Worm (Caenorhabditis elegans) whole organism, L1 larva: ENCODE results near the gene C27D9.2.

Experiments used
- C04F5.9 ChIP-seq: sonication (generic microtip); optimal IDR thresholded peaks from 2 replicates; lab custom pipeline; 2016; ENCODE audit warnings: missing genetic modification characterization, missing compliant biosample characterization
- C16A3.4 ChIP-seq: fragments of 150-350 bp; optimal IDR thresholded peaks from 2 replicates; lab custom pipeline; 2014; ENCODE audit warnings: missing biosample characterization, missing genetic modification characterization
- F16B12.6 ChIP-seq: fragments of 150-350 bp; optimal IDR thresholded peaks from 2 replicates; lab custom pipeline; 2014; ENCODE audit warnings: missing biosample characterization, missing genetic modification characterization
- aha-1 ChIP-seq: fragments of 150-350 bp; optimal IDR thresholded peaks from 2 replicates; lab custom pipeline; 2014; ENCODE audit warnings: missing biosample characterization, missing genetic modification characterization
- alr-1 ChIP-seq: fragments of 200-800 bp; sonication (Bioruptor generic); optimal IDR thresholded peaks from 2 replicates; lab custom pipeline; 2018; ENCODE audit warnings: borderline replicate concordance, mild to moderate bottlenecking, missing genetic modification characterization, missing compliant biosample characterization
- ama-1 ChIP-seq: fragments of 150-350 bp; optimal IDR thresholded peaks from 2 replicates; lab custom pipeline; 2014
- blmp-1 ChIP-seq: fragments of 150-350 bp; optimal IDR thresholded peaks from 2 replicates; lab custom pipeline; 2014; ENCODE audit warnings: missing biosample characterization, missing genetic modification characterization
- ceh-63 ChIP-seq: fragments of 200-800 bp; sonication (Bioruptor generic); optimal IDR thresholded peaks from 2 replicates; lab custom pipeline; 2018; ENCODE audit warnings: mild to moderate bottlenecking, missing genetic modification characterization, missing compliant biosample characterization
- ceh-8 ChIP-seq: fragments of 200-800 bp; sonication (Bioruptor generic); optimal IDR thresholded peaks from 2 replicates; lab custom pipeline; 2018; ENCODE audit warnings: mild to moderate bottlenecking, missing genetic modification characterization, moderate library complexity, missing compliant biosample characterization
- ceh-82 ChIP-seq, 3 experiments: fragments of 150-350 bp in 1 of 3; sonication (generic microtip) in 2 of 3; optimal IDR thresholded peaks; 2 replicates each; lab custom pipeline; 2014 to 2017; ENCODE audit warnings: missing biosample characterization in 3 of 3, missing genetic modification characterization in 3 of 3
- ceh-90 ChIP-seq: sonication (generic microtip); optimal IDR thresholded peaks from 2 replicates; lab custom pipeline; 2016; ENCODE audit warnings: missing genetic modification characterization, missing compliant biosample characterization
- dpl-1 ChIP-seq, 3 experiments: fragments of 150-350 bp in 2 of 3; sonication (generic microtip) in 1 of 3; optimal IDR thresholded peaks; 2 replicates each; lab custom pipeline; 2014 to 2017; ENCODE audit warnings: missing biosample characterization in 3 of 3, missing genetic modification characterization in 3 of 3, missing genetic modification reagents in 3 of 3
- dsc-1 ChIP-seq: sonication (generic microtip); optimal IDR thresholded peaks from 2 replicates; lab custom pipeline; 2016; ENCODE audit warnings: mild to moderate bottlenecking, missing genetic modification characterization, missing compliant biosample characterization
- efl-1 ChIP-seq, 4 experiments: fragments of 150-350 bp; optimal IDR thresholded peaks in 3 of 4; peaks in 1 of 4; 1 replicate in 1 of 4; 2 replicates in 3 of 4; lab custom pipeline; 2014; ENCODE audit warnings: missing biosample characterization in 2 of 4, missing genetic modification characterization in 2 of 4, missing genetic modification reagents in 2 of 4
- egl-13 ChIP-seq: sonication (generic microtip); optimal IDR thresholded peaks from 2 replicates; lab custom pipeline; 2016; ENCODE audit warnings: missing genotype, missing genetic modification reagents, missing genetic modification characterization, missing compliant biosample characterization
- egl-27 ChIP-seq, 2 experiments: fragments of 150-350 bp in 1 of 2; sonication (generic microtip); optimal IDR thresholded peaks; 3 replicates each; lab custom pipeline; 2017 to 2018; ENCODE audit warnings: missing biosample characterization in 2 of 2, missing genetic modification characterization in 2 of 2, missing genetic modification reagents in 2 of 2
- ets-5 ChIP-seq: fragments of 200-800 bp; sonication (Bioruptor generic); IDR thresholded peaks from 2 replicates; pipeline ENCODE4 v1.3.6; 2022; ENCODE audit warnings: missing genetic modification characterization, missing compliant biosample characterization
- fkh-8 ChIP-seq: sonication (generic microtip); optimal IDR thresholded peaks from 2 replicates; lab custom pipeline; 2016; ENCODE audit warnings: mild to moderate bottlenecking, missing genetic modification characterization, missing compliant biosample characterization
- fos-1 ChIP-seq: fragments of 150-350 bp; optimal IDR thresholded peaks from 2 replicates; lab custom pipeline; 2014; ENCODE audit warnings: missing biosample characterization, missing genetic modification characterization
- grh-1 ChIP-seq: fragments of 200-800 bp; sonication (Bioruptor generic); IDR thresholded peaks from 2 replicates; pipeline ENCODE4 v1.3.6; 2022; ENCODE audit warnings: missing genetic modification reagents, missing genetic modification characterization, missing compliant biosample characterization
- hlh-17 ChIP-seq: fragments of 200-800 bp; sonication (Bioruptor generic); optimal IDR thresholded peaks from 2 replicates; lab custom pipeline; 2018; ENCODE audit warnings: missing genetic modification characterization, mild to moderate bottlenecking, missing compliant biosample characterization, moderate library complexity, borderline replicate concordance
- isw-1 ChIP-seq: fragments of 200-800 bp; sonication (Bioruptor generic); IDR thresholded peaks from 2 replicates; pipeline ENCODE4 v1.3.6; 2022; ENCODE audit warnings: missing genetic modification characterization, missing compliant biosample characterization
- lin-14 ChIP-seq: fragments of 200-800 bp; sonication (Bioruptor generic); optimal IDR thresholded peaks from 2 replicates; lab custom pipeline; 2018; ENCODE audit warnings: mild to moderate bottlenecking, missing genetic modification characterization, moderate library complexity, missing compliant biosample characterization
- lin-15B ChIP-seq: fragments of 150-350 bp; sonication (generic microtip); optimal IDR thresholded peaks from 3 replicates; lab custom pipeline; 2014; ENCODE audit warnings: missing biosample characterization, missing genetic modification characterization
- lin-35 ChIP-seq, 2 experiments: fragments of 150-350 bp; optimal IDR thresholded peaks; 2 replicates each; lab custom pipeline; 2014; ENCODE audit warnings: missing biosample characterization in 2 of 2, missing genetic modification characterization in 2 of 2, missing genetic modification reagents in 2 of 2
- lin-39 ChIP-seq: fragments of 150-350 bp; optimal IDR thresholded peaks from 2 replicates; lab custom pipeline; 2014; ENCODE audit warnings: missing biosample characterization, missing genetic modification reagents, missing genetic modification characterization
- mab-9 ChIP-seq: fragments of 200-800 bp; sonication (Bioruptor generic); IDR thresholded peaks from 2 replicates; pipeline ENCODE4 v1.3.6; 2022; ENCODE audit warnings: missing genetic modification reagents, missing genetic modification characterization, missing compliant biosample characterization
- mdl-1 ChIP-seq, 2 experiments: fragments of 150-350 bp; optimal IDR thresholded peaks; 2 replicates each; lab custom pipeline; 2014 to 2017; ENCODE audit warnings: missing biosample characterization in 2 of 2, missing genetic modification characterization in 2 of 2, inconsistent platforms in 1 of 2
- mef-2 ChIP-seq: fragments of 150-350 bp; optimal IDR thresholded peaks from 2 replicates; lab custom pipeline; 2014; ENCODE audit warnings: missing biosample characterization, missing genetic modification characterization
- nhr-12 ChIP-seq: sonication (generic microtip); optimal IDR thresholded peaks from 2 replicates; lab custom pipeline; 2017; ENCODE audit warnings: missing biosample characterization, missing genetic modification characterization
- nhr-19 ChIP-seq: fragments of 200-800 bp; sonication (Bioruptor generic); conservative IDR thresholded peaks from 2 replicates; pipeline ENCODE4 v1.3.6; 2022; ENCODE audit warnings: missing genetic modification characterization, missing compliant biosample characterization
- nhr-237 ChIP-seq: fragments of 150-350 bp; optimal IDR thresholded peaks from 2 replicates; lab custom pipeline; 2014; ENCODE audit warnings: missing biosample characterization, missing genetic modification characterization
- nhr-28 ChIP-seq: fragments of 150-350 bp; optimal IDR thresholded peaks from 2 replicates; lab custom pipeline; 2014; ENCODE audit warnings: missing biosample characterization, missing genetic modification characterization
- nhr-47 ChIP-seq: sonication (generic microtip); optimal IDR thresholded peaks from 2 replicates; lab custom pipeline; 2016; ENCODE audit warnings: mild to moderate bottlenecking, missing genetic modification characterization, moderate library complexity, missing compliant biosample characterization
- nhr-77 ChIP-seq: fragments of 150-350 bp; optimal IDR thresholded peaks from 2 replicates; lab custom pipeline; 2014; ENCODE audit warnings: missing biosample characterization, missing genetic modification characterization
- nhr-84 ChIP-seq: sonication (generic microtip); optimal IDR thresholded peaks from 2 replicates; lab custom pipeline; 2017; ENCODE audit warnings: missing biosample characterization, missing genetic modification characterization
- nhr-85 ChIP-seq: sonication (generic microtip); peaks from one replicate; lab custom pipeline; 2016; ENCODE audit warnings: missing genetic modification characterization, inconsistent platforms, missing compliant biosample characterization
- pag-3 ChIP-seq: sonication (generic microtip); optimal IDR thresholded peaks from 2 replicates; lab custom pipeline; 2017; ENCODE audit warnings: missing genetic modification characterization, mild to moderate bottlenecking, missing compliant biosample characterization, antibody characterized with exemption, borderline replicate concordance; ENCODE audit not compliant: insufficient read depth
- pqm-1 ChIP-seq: sonication (generic microtip); optimal IDR thresholded peaks from 3 replicates; lab custom pipeline; 2017; ENCODE audit warnings: missing biosample characterization, missing genetic modification characterization
- snu-23 ChIP-seq: sonication (generic microtip); optimal IDR thresholded peaks from 2 replicates; lab custom pipeline; 2016; ENCODE audit warnings: missing genetic modification characterization, missing compliant biosample characterization
- sptf-1 ChIP-seq: fragments of 150-350 bp; optimal IDR thresholded peaks from 2 replicates; lab custom pipeline; 2014; ENCODE audit warnings: missing biosample characterization, missing genetic modification characterization
- unc-130 ChIP-seq: fragments of 150-350 bp; optimal IDR thresholded peaks from 2 replicates; lab custom pipeline; 2017; ENCODE audit warnings: missing biosample characterization, missing genetic modification characterization, inconsistent platforms
- unc-30 ChIP-seq: sonication (generic microtip); optimal IDR thresholded peaks from 2 replicates; lab custom pipeline; 2017; ENCODE audit warnings: missing biosample characterization, missing genetic modification characterization
- unc-62 ChIP-seq: fragments of 150-350 bp; optimal IDR thresholded peaks from 2 replicates; lab custom pipeline; 2014; ENCODE audit warnings: missing biosample characterization, missing genetic modification reagents, missing genetic modification characterization
- zag-1 ChIP-seq: fragments of 150-350 bp; optimal IDR thresholded peaks from 2 replicates; lab custom pipeline; 2014; ENCODE audit warnings: missing biosample characterization, missing genetic modification characterization

Gene C27D9.2

ce11 chrII:4745281-4745680, 11.4 kb downstream of the C27D9.2 start (continued):
- TF ChIP-seq aha-1 (tag; lab: Kevin White, UChicago) (no peak), C16A3.4 (tag; lab: Kevin White, UChicago) (no peak), blmp-1 (tag; lab: Kevin White, UChicago) (peak; percentile 95), mef-2 (no peak), ceh-8 (GFP tag; lab: Kevin White, UChicago) (no peak), mdl-1 (tag; optimal IDR thresholded peaks at IDR 0.05; lab: Kevin White, UChicago) (peak in 1 of 2 experiments; percentile 12), egl-27 (tag; optimal IDR thresholded peaks at IDR 0.05; lab: Kevin White, UChicago) (no peak), nhr-47 (tag; lab: Kevin White, UChicago) (peak; percentile 47), ets-5 (GFP tag; lab: Robert Waterston, UW) (no peak), dsc-1 (tag; lab: Kevin White, UChicago) (no peak), alr-1 (no peak), lin-15B (tag; lab: Kevin White, UChicago) (no peak), unc-62 (no peak), dpl-1 (GFP tag; optimal IDR thresholded peaks at IDR 0.05; lab: Kevin White, UChicago) (peak in 1 of 3 experiments; percentile 22), unc-30 (tag; lab: Kevin White, UChicago) (no peak), nhr-237 (tag; lab: Kevin White, UChicago) (no peak), egl-13 (tag; lab: Kevin White, UChicago) (no peak), nhr-12 (no peak), C04F5.9 (tag; lab: Kevin White, UChicago) (no peak), grh-1 (GFP tag; lab: Robert Waterston, UW) (peak; percentile 73), efl-1 (optimal IDR thresholded peaks at IDR 0.05; lab: Kevin White, UChicago) (peak in 1 of 2 experiments; percentile 8), efl-1 (GFP tag; optimal IDR thresholded peaks at IDR 0.05 in 1 of 2; lab: Kevin White, UChicago) (peak in 1 of 2 experiments; percentile 68), hlh-17 (no peak), nhr-84 (tag; lab: Kevin White, UChicago) (no peak), nhr-28 (tag; lab: Kevin White, UChicago) (no peak), unc-130 (peak; percentile 84), lin-39 (tag; lab: Kevin White, UChicago) (no peak), lin-35 (GFP tag; optimal IDR thresholded peaks at IDR 0.05; lab: Kevin White, UChicago) (peak in 1 of 2 experiments; percentile 55), pqm-1 (no peak), isw-1 (GFP tag; lab: Robert Waterston, UW) (no peak), nhr-19 (GFP tag; lab: Robert Waterston, UW) (peak; percentile 55), nhr-85 (tag; lab: Kevin White, UChicago) (peak; percentile 96), mab-9 (GFP tag; lab: Robert Waterston, UW) (no peak), nhr-77 (no peak), lin-14 (GFP tag; lab: Kevin White, UChicago) (peak; percentile 68), snu-23 (peak; percentile 71), ceh-90 (tag; lab: Kevin White, UChicago) (no peak), ceh-82 (tag; optimal IDR thresholded peaks at IDR 0.05; lab: Kevin White, UChicago) (no peak), F16B12.6 (tag; lab: Kevin White, UChicago) (no peak), zag-1 (tag; lab: Kevin White, UChicago) (no peak), fos-1 (tag; lab: Kevin White, UChicago) (no peak), fkh-8 (tag; lab: Kevin White, UChicago) (no peak), sptf-1 (no peak), pag-3 (tag; lab: Kevin White, UChicago) (no peak), ama-1 (lab: Kevin White, UChicago) (no peak), ceh-63 (no peak)
